Fruit fly (Drosophila melanogaster): ENCODE data around the gene Moca-cyp.

dm6 chr3R:28317151-28317844 lies 22.8 kb upstream of the Moca-cyp start:
- TF ChIP-seq lola (GFP tag; optimal IDR thresholded peaks at IDR 0.05) (no peak), CrebA (GFP tag; optimal IDR thresholded peaks at IDR 0.05; ENCODE audit: borderline replicate concordance) (no peak)
